Worm (Caenorhabditis elegans): ENCODE data around the gene srx-97.
A peak's percentile ranks its signal among the peaks of the same experiment; 100 is the strongest.

srx-97 gene

ce11 chrII:3665181-3665580 is 4.0 kb downstream of the srx-97 start:
- TF ChIP-seq C34B4.2 (tag; optimal IDR thresholded peaks at IDR 0.05), result no peak
- no peak for TF ChIP-seq lin-39 (tag; optimal IDR thresholded peaks at IDR 0.05)
- no peak for TF ChIP-seq fkh-4 (tag; optimal IDR thresholded peaks at IDR 0.05; ENCODE audit: borderline replicate concordance)
- no peak for TF ChIP-seq elt-2 (tag; optimal IDR thresholded peaks at IDR 0.05)
- TF ChIP-seq skn-1 (tag; optimal IDR thresholded peaks at IDR 0.05), result no peak
- no peak for TF ChIP-seq aly-2 (tag; optimal IDR thresholded peaks at IDR 0.05)
- TF ChIP-seq sox-4 (tag; optimal IDR thresholded peaks at IDR 0.05), result no peak
- no peak for TF ChIP-seq nhr-47 (tag; optimal IDR thresholded peaks at IDR 0.05)
- TF ChIP-seq elt-3 (tag; optimal IDR thresholded peaks at IDR 0.05), result no peak
- TF ChIP-seq ceh-8 (GFP tag; optimal IDR thresholded peaks at IDR 0.05), result no peak
- no peak for TF ChIP-seq nhr-12 (tag; optimal IDR thresholded peaks at IDR 0.05)
- TF ChIP-seq unc-130 (tag; optimal IDR thresholded peaks at IDR 0.05), result no peak
- TF ChIP-seq mep-1 (tag; optimal IDR thresholded peaks at IDR 0.05), result no peak
- TF ChIP-seq ces-1 (GFP tag; optimal IDR thresholded peaks at IDR 0.05), result no peak
- no peak for TF ChIP-seq dpl-1 (GFP tag; optimal IDR thresholded peaks at IDR 0.05)
- no peak for TF ChIP-seq ceh-88 (GFP tag; IDR thresholded peaks at IDR 0.05)
- TF ChIP-seq isw-1 (GFP tag; IDR thresholded peaks at IDR 0.05), result no peak
- no peak for TF ChIP-seq nhr-71 (tag; optimal IDR thresholded peaks at IDR 0.05)
- TF ChIP-seq unc-98 (GFP tag; IDR thresholded peaks at IDR 0.05), result no peak

- TF ChIP-seq efl-1 (optimal IDR thresholded peaks at IDR 0.05), result no peak
- TF ChIP-seq efl-1 (GFP tag; optimal IDR thresholded peaks at IDR 0.05 in 1 of 2), result peak in 1 of 2 experiments; percentile 29
- TF ChIP-seq hlh-4 (tag; optimal IDR thresholded peaks at IDR 0.05), result no peak
- TF ChIP-seq lsy-2 (tag; optimal IDR thresholded peaks at IDR 0.05), result no peak
Measured at ce11 chrII:3664470-3664869, 4.7 kb downstream of the srx-97 start, which contains the start of gene F19B10.3. Gene F19B10.3 (plus strand): TSS chrII:3664770.

- TF ChIP-seq unc-62 (GFP tag; optimal IDR thresholded peaks at IDR 0.05) (no peak), mep-1 (tag; optimal IDR thresholded peaks at IDR 0.05) (no peak)
Measured at ce11 chrII:3663796-3664195, 5.4 kb downstream of the srx-97 start, which contains the start of gene F19B10.6. Gene F19B10.6 (minus strand): TSS chrII:3663896.

DNA sequence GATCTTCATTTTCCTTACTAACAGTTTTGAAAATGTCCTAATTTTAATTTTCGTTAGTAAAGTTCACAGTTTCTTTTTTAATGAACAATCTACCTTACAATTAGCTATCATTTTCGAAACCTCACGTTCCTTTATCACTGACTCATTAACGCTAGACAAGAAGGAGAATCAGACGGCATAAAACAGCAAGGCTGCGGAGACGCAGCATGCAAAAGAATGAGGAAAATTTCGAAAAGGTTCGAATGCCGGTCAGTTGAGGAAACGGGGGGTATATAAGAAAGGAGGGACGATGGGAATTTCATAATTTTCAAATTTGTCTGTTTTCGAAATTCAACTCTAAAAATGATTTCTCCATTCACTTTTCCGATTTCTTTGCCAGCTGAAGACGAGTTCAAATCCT is 7.3 kb downstream of the srx-97 start, which contains the start of gene F19B10.13:
Gene F19B10.13 (plus strand): TSS at position 343 of the 400 bp plus-strand sequence.
- TF ChIP-seq ceh-90 (tag; optimal IDR thresholded peaks at IDR 0.05) (no peak), rnt-1 (tag; optimal IDR thresholded peaks at IDR 0.05) (peak; percentile 27), lin-35 (GFP tag; optimal IDR thresholded peaks at IDR 0.05) (peak in 1 of 2 experiments; percentile 45), elt-3 (tag; optimal IDR thresholded peaks at IDR 0.05) (peak in 1 of 6 experiments; percentile 9), fkh-4 (tag; optimal IDR thresholded peaks at IDR 0.05; ENCODE audit: borderline replicate concordance) (no peak), elt-2 (tag; optimal IDR thresholded peaks at IDR 0.05) (peak; percentile 41), efl-1 (optimal IDR thresholded peaks at IDR 0.05) (peak; percentile 20 to 29), efl-1 (GFP tag; optimal IDR thresholded peaks at IDR 0.05 in 1 of 2) (no peak), lin-14 (GFP tag; optimal IDR thresholded peaks at IDR 0.05) (peak; percentile 49)

ce11 chrII:3659776-3660175 is 9.4 kb downstream of the srx-97 start, which contains the start of gene F19B10.4:
Gene F19B10.4 (plus strand): TSS chrII:3660076.
- no peak for TF ChIP-seq sup-37 (GFP tag; optimal IDR thresholded peaks at IDR 0.05)
- no peak for TF ChIP-seq mdl-1 (tag; optimal IDR thresholded peaks at IDR 0.05)
- TF ChIP-seq hlh-17 (GFP tag; optimal IDR thresholded peaks at IDR 0.05; ENCODE audit: borderline replicate concordance), result no peak
- TF ChIP-seq rnt-1 (tag; optimal IDR thresholded peaks at IDR 0.05), result no peak
- no peak for TF ChIP-seq mep-1 (tag; optimal IDR thresholded peaks at IDR 0.05)
- no peak for TF ChIP-seq Y116A8C.19 (tag; optimal IDR thresholded peaks at IDR 0.05; ENCODE audit: borderline replicate concordance)

DNA sequence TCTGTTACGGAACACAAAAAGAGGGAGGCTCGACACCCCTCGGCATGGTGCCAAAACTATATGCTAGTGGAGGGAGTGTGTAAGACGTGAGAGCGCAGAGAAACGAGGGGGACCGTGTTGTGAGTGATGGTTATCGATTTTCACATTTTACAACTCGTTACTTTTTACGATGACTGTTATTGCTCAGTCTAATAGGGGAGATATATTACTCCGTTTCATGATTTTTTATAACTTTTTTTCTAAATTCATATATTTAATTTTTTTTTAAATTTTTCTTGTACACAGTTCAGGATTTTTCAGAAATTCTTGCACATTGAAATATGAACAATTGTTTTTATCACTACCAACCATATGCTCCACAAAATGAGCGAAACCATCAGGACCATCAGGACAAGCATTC is 13.8 kb downstream of the srx-97 start, which contains the start of gene F19B10.5:
Gene F19B10.5 (plus strand): TSS at position 301 of the 400 bp plus-strand sequence.
- TF ChIP-seq sox-4 (tag; optimal IDR thresholded peaks at IDR 0.05) (no peak), efl-1 (optimal IDR thresholded peaks at IDR 0.05) (no peak), efl-1 (GFP tag; optimal IDR thresholded peaks at IDR 0.05 in 1 of 2) (peak in 1 of 2 experiments; percentile 31)
